Worm (Caenorhabditis elegans) whole organism, early embryonic: ENCODE results near the gene ddx-19.

Source experiments
- B0310.2 ChIP-seq: sonication (generic microtip); optimal IDR thresholded peaks from 2 replicates; lab custom pipeline; 2016; ENCODE audit warnings: mild to moderate bottlenecking, missing genetic modification characterization, missing compliant biosample characterization
- F13C5.2 ChIP-seq: sonication (generic microtip); optimal IDR thresholded peaks from 2 replicates; lab custom pipeline; 2017; ENCODE audit warnings: mild to moderate bottlenecking, missing genetic modification characterization, inconsistent platforms, missing compliant biosample characterization
- ama-1 ChIP-seq: fragments of 150-350 bp; optimal IDR thresholded peaks from 2 replicates; lab custom pipeline; 2014
- ceh-13 ChIP-seq: fragments of 200-800 bp; sonication (Bioruptor generic); optimal IDR thresholded peaks from 2 replicates; lab custom pipeline; 2018; ENCODE audit warnings: mild to moderate bottlenecking, missing genetic modification characterization, missing compliant biosample characterization
- ceh-36 ChIP-seq: sonication (generic microtip); optimal IDR thresholded peaks from 2 replicates; lab custom pipeline; 2016; ENCODE audit warnings: missing genetic modification characterization, inconsistent platforms, missing compliant biosample characterization
- ets-7 ChIP-seq: sonication (generic microtip); optimal IDR thresholded peaks from 2 replicates; lab custom pipeline; 2016; ENCODE audit warnings: missing genotype, missing genetic modification characterization, missing compliant biosample characterization
- flt-1 ChIP-seq: fragments of 200-800 bp; sonication (Bioruptor generic); IDR thresholded peaks from 2 replicates; pipeline ENCODE4 v1.3.6; 2022; ENCODE audit warnings: missing genetic modification characterization, missing compliant biosample characterization
- hmg-4 ChIP-seq: fragments of 200-800 bp; sonication (Bioruptor generic); optimal IDR thresholded peaks from 2 replicates; lab custom pipeline; 2018; ENCODE audit warnings: mild to moderate bottlenecking, missing genetic modification characterization, missing compliant biosample characterization
- pes-1 ChIP-seq: fragments of 200-800 bp; sonication (Bioruptor generic); IDR thresholded peaks from 2 replicates; pipeline ENCODE4 v1.3.6; 2022; ENCODE audit warnings: missing genetic modification reagents, missing genetic modification characterization, missing compliant biosample characterization
- sea-1 ChIP-seq: fragments of 200-800 bp; sonication (Bioruptor generic); conservative IDR thresholded peaks from 2 replicates; pipeline ENCODE4 v1.3.6; 2022; ENCODE audit warnings: missing genetic modification characterization, missing compliant biosample characterization
- tbx-11 ChIP-seq: fragments of 200-800 bp; sonication (Bioruptor generic); IDR thresholded peaks from 2 replicates; pipeline ENCODE4 v1.3.6; 2022; ENCODE audit warnings: missing genetic modification characterization, missing compliant biosample characterization

- no peak for TF ChIP-seq hmg-4
- no peak for TF ChIP-seq ceh-13 (GFP tag; lab: Kevin White, UChicago)
- no peak for TF ChIP-seq ets-7 (tag; lab: Kevin White, UChicago)
- TF ChIP-seq B0310.2 (tag; lab: Kevin White, UChicago) = no peak
- no peak for TF ChIP-seq ama-1 (lab: Kevin White, UChicago)
- no peak for TF ChIP-seq tbx-11 (GFP tag; lab: Robert Waterston, UW)
- no peak for TF ChIP-seq F13C5.2
- TF ChIP-seq sea-1 (GFP tag; lab: Robert Waterston, UW) = no peak
- no peak for TF ChIP-seq pes-1 (GFP tag; lab: Robert Waterston, UW)
- no peak for TF ChIP-seq ceh-36 (tag; lab: Kevin White, UChicago)
- no peak for TF ChIP-seq flt-1
Measured at ce11 chrII:8931405-8932149, 46.9 kb downstream of the ddx-19 start.
